Worm (Caenorhabditis elegans): ENCODE results near the gene Y44A6D.7.

DNA sequence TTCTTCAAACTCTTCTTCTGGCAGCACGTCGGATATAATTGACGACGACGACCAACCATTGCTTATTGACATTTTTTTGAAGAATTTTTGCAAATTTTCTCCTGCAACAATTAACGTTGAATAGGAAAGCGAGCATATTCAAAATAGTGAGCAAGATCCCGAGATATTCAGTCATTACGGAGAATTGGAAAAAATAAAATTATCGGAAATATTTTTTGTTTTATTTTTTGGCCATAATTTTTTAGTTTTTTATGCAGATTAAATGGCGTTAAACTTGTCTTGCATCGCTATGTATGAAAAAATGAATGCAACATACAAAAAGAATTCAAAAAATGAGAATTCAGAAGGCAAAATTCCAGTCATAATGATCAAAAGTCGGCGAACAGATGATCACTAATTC, 44.5 kb upstream of the Y44A6D.7 start, which contains the start of gene elp-1:
- TF ChIP-seq nhr-28 (tag; optimal IDR thresholded peaks at IDR 0.05): no peak
- TF ChIP-seq mep-1 (tag; optimal IDR thresholded peaks at IDR 0.05): no peak
- no peak for TF ChIP-seq alr-1 (tag; optimal IDR thresholded peaks at IDR 0.05; ENCODE audit: borderline replicate concordance)
- TF ChIP-seq blmp-1 (tag; optimal IDR thresholded peaks at IDR 0.05): no peak
- TF ChIP-seq lin-13 (GFP tag; optimal IDR thresholded peaks at IDR 0.05): no peak
- TF ChIP-seq nhr-11 (tag; optimal IDR thresholded peaks at IDR 0.05): no peak
- TF ChIP-seq nhr-20 (tag; optimal IDR thresholded peaks at IDR 0.05): no peak
- TF ChIP-seq lin-39 (tag; optimal IDR thresholded peaks at IDR 0.05): no peak

Measured in whole organism, L1 larva.